Worm (Caenorhabditis elegans) whole organism, mixed stage, embryonic: ENCODE results near the gene lat-1.

Experiments used
- bed-3 ChIP-seq: fragments of 200-800 bp; sonication (Bioruptor generic); optimal IDR thresholded peaks from 3 replicates; lab custom pipeline; 2018; ENCODE audit warnings: mild to moderate bottlenecking, missing genetic modification characterization, moderate library complexity, missing compliant biosample characterization
- blmp-1 ChIP-seq: fragments of 150-350 bp; optimal IDR thresholded peaks from 2 replicates; lab custom pipeline; 2014; ENCODE audit warnings: missing biosample characterization, missing genetic modification characterization
- ceh-39 ChIP-seq: fragments of 150-350 bp; optimal IDR thresholded peaks from 2 replicates; lab custom pipeline; 2014; ENCODE audit warnings: missing biosample characterization, missing genetic modification characterization
- ceh-83 ChIP-seq: fragments of 200-800 bp; sonication (Bioruptor generic); optimal IDR thresholded peaks from 2 replicates; lab custom pipeline; 2018; ENCODE audit warnings: mild to moderate bottlenecking, missing genetic modification characterization, missing compliant biosample characterization
- ces-1 ChIP-seq: fragments of 150-350 bp; optimal IDR thresholded peaks from 2 replicates; lab custom pipeline; 2014; ENCODE audit warnings: missing biosample characterization, missing genetic modification reagents, missing genetic modification characterization
- cnd-1 ChIP-seq: fragments of 200-800 bp; sonication (Bioruptor generic); optimal IDR thresholded peaks from 2 replicates; lab custom pipeline; 2018; ENCODE audit warnings: mild to moderate bottlenecking, missing genetic modification characterization, missing compliant biosample characterization
- drap-1 ChIP-seq: fragments of 200-800 bp; sonication (Bioruptor generic); optimal IDR thresholded peaks from 3 replicates; lab custom pipeline; 2018; ENCODE audit warnings: mild to moderate bottlenecking, missing genetic modification characterization, missing compliant biosample characterization
- elt-1 ChIP-seq: sonication (generic microtip); optimal IDR thresholded peaks from 2 replicates; lab custom pipeline; 2017; ENCODE audit warnings: missing genetic modification characterization, mild to moderate bottlenecking, missing compliant biosample characterization, antibody characterized with exemption, moderate library complexity, borderline replicate concordance; ENCODE audit not compliant: insufficient read depth
- flh-1 ChIP-seq: fragments of 200-800 bp; sonication (Bioruptor generic); optimal IDR thresholded peaks from 2 replicates; lab custom pipeline; 2018; ENCODE audit warnings: mild to moderate bottlenecking, missing genetic modification characterization, moderate library complexity, missing compliant biosample characterization
- ham-2 ChIP-seq: fragments of 200-800 bp; sonication (Bioruptor generic); optimal IDR thresholded peaks from 2 replicates; lab custom pipeline; 2018; ENCODE audit warnings: mild to moderate bottlenecking, missing genetic modification characterization, missing compliant biosample characterization
- hlh-1 ChIP-seq: fragments of 150-350 bp; optimal IDR thresholded peaks from 2 replicates; lab custom pipeline; 2014; ENCODE audit warnings: missing biosample characterization, missing genetic modification reagents, missing genetic modification characterization
- lin-13 ChIP-seq: fragments of 150-350 bp; optimal IDR thresholded peaks from 2 replicates; lab custom pipeline; 2014; ENCODE audit warnings: missing biosample characterization, missing genetic modification characterization
- lin-32 ChIP-seq: fragments of 200-800 bp; sonication (Bioruptor generic); optimal IDR thresholded peaks from 2 replicates; lab custom pipeline; 2018; ENCODE audit warnings: mild to moderate bottlenecking, missing genetic modification characterization, missing compliant biosample characterization
- lsy-2 ChIP-seq: fragments of 150-350 bp; optimal IDR thresholded peaks from 2 replicates; lab custom pipeline; 2014; ENCODE audit warnings: missing biosample characterization, missing genetic modification characterization
- mab-5 ChIP-seq: fragments of 150-350 bp; optimal IDR thresholded peaks from 2 replicates; lab custom pipeline; 2014; ENCODE audit warnings: missing biosample characterization, missing genetic modification characterization
- mep-1 ChIP-seq: fragments of 150-350 bp; optimal IDR thresholded peaks from 2 replicates; lab custom pipeline; 2017; ENCODE audit warnings: missing biosample characterization, missing genetic modification reagents, missing genetic modification characterization, inconsistent platforms
- mls-2 ChIP-seq: sonication (generic microtip); optimal IDR thresholded peaks from 2 replicates; lab custom pipeline; 2016; ENCODE audit warnings: mild to moderate bottlenecking, missing genetic modification characterization, moderate library complexity, missing compliant biosample characterization
- nhr-12 ChIP-seq: fragments of 150-350 bp; optimal IDR thresholded peaks from 2 replicates; lab custom pipeline; 2014; ENCODE audit warnings: missing biosample characterization, missing genetic modification characterization
- nhr-2 ChIP-seq: fragments of 150-350 bp; optimal IDR thresholded peaks from 2 replicates; lab custom pipeline; 2014; ENCODE audit warnings: missing biosample characterization, missing genetic modification characterization
- nhr-237 ChIP-seq: fragments of 150-350 bp; optimal IDR thresholded peaks from 2 replicates; lab custom pipeline; 2014; ENCODE audit warnings: missing biosample characterization, missing genetic modification characterization
- nhr-28 ChIP-seq: fragments of 150-350 bp; optimal IDR thresholded peaks from 2 replicates; lab custom pipeline; 2014; ENCODE audit warnings: missing biosample characterization, missing genetic modification characterization
- nhr-76 ChIP-seq: sonication (generic microtip); optimal IDR thresholded peaks from 2 replicates; lab custom pipeline; 2017; ENCODE audit warnings: missing biosample characterization, missing genetic modification characterization
- pha-4 ChIP-seq: fragments of 150-350 bp; optimal IDR thresholded peaks from 2 replicates; lab custom pipeline; 2018; ENCODE audit warnings: missing biosample characterization, missing genetic modification reagents, missing genetic modification characterization
- sem-2 ChIP-seq: fragments of 200-800 bp; sonication (Bioruptor generic); optimal IDR thresholded peaks from 2 replicates; lab custom pipeline; 2018; ENCODE audit warnings: mild to moderate bottlenecking, missing genetic modification characterization, missing compliant biosample characterization
- snpc-4 ChIP-seq: fragments of 150-350 bp; optimal IDR thresholded peaks from 2 replicates; lab custom pipeline; 2014; ENCODE audit warnings: missing biosample characterization, missing genetic modification characterization
- sptf-1 ChIP-seq: sonication (generic microtip); optimal IDR thresholded peaks from 2 replicates; lab custom pipeline; 2017; ENCODE audit warnings: mild to moderate bottlenecking, missing genetic modification characterization, moderate library complexity, missing compliant biosample characterization
- tbx-8 ChIP-seq: fragments of 200-800 bp; sonication (Bioruptor generic); optimal IDR thresholded peaks from 2 replicates; lab custom pipeline; 2018; ENCODE audit warnings: mild to moderate bottlenecking, missing genetic modification characterization, moderate library complexity, missing compliant biosample characterization
- unc-120 ChIP-seq: sonication (generic microtip); optimal IDR thresholded peaks from 2 replicates; lab custom pipeline; 2017; ENCODE audit warnings: missing genetic modification characterization, missing compliant biosample characterization; ENCODE audit not compliant: poor library complexity, severe bottlenecking
- unc-39 ChIP-seq: fragments of 150-350 bp; optimal IDR thresholded peaks from 2 replicates; lab custom pipeline; 2014; ENCODE audit warnings: missing biosample characterization, missing genetic modification characterization
- unc-62 ChIP-seq: fragments of 150-350 bp; optimal IDR thresholded peaks from 2 replicates; lab custom pipeline; 2014; ENCODE audit warnings: missing biosample characterization, missing genetic modification reagents, missing genetic modification characterization
- zip-8 ChIP-seq: fragments of 150-350 bp; optimal IDR thresholded peaks from 2 replicates; lab custom pipeline; 2014; ENCODE audit warnings: missing biosample characterization, missing genetic modification characterization
- ztf-11 ChIP-seq: fragments of 150-350 bp; optimal IDR thresholded peaks from 2 replicates; lab custom pipeline; 2014; ENCODE audit warnings: missing biosample characterization, missing genetic modification characterization

Gene lat-1

DNA sequence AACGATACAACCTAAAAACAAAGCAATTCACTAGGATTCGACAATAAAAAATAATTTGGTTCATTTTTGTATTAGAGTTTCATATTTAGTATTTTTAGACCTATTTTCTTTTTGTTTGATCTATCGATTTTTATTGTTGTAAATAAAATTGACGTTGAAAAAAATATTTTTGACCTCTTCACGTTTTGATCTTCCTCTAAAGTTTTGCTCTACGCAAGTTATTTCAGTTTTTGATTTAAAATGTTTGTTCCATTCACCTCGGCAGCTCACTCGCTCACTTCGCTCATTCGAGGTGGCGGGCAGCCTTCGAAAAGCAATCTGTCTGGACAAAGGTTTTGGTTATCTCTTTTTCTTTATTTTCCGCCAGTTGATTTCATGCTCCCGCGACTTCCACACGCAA lies 34.1 kb downstream of the lat-1 start, which contains the start of gene enol-1:
enol-1 (plus strand) TSS at position 235 of the 400 bp plus-strand sequence.
- TF ChIP-seq unc-120 (no peak), ztf-11 (tag; lab: Kevin White, UChicago) (no peak), nhr-12 (tag; lab: Kevin White, UChicago) (no peak), mls-2 (tag; lab: Kevin White, UChicago) (no peak), lin-13 (tag; lab: Kevin White, UChicago) (no peak), snpc-4 (tag; lab: Kevin White, UChicago) (no peak), hlh-1 (no peak), nhr-2 (tag; lab: Kevin White, UChicago) (no peak), lsy-2 (tag; lab: Kevin White, UChicago) (no peak), tbx-8 (GFP tag; lab: Kevin White, UChicago) (no peak), cnd-1 (tag; lab: Kevin White, UChicago) (no peak), nhr-28 (tag; lab: Kevin White, UChicago) (no peak), unc-39 (tag; lab: Kevin White, UChicago) (no peak), elt-1 (no peak), ceh-39 (tag; lab: Kevin White, UChicago) (no peak), flh-1 (GFP tag; lab: Kevin White, UChicago) (no peak)

DNA sequence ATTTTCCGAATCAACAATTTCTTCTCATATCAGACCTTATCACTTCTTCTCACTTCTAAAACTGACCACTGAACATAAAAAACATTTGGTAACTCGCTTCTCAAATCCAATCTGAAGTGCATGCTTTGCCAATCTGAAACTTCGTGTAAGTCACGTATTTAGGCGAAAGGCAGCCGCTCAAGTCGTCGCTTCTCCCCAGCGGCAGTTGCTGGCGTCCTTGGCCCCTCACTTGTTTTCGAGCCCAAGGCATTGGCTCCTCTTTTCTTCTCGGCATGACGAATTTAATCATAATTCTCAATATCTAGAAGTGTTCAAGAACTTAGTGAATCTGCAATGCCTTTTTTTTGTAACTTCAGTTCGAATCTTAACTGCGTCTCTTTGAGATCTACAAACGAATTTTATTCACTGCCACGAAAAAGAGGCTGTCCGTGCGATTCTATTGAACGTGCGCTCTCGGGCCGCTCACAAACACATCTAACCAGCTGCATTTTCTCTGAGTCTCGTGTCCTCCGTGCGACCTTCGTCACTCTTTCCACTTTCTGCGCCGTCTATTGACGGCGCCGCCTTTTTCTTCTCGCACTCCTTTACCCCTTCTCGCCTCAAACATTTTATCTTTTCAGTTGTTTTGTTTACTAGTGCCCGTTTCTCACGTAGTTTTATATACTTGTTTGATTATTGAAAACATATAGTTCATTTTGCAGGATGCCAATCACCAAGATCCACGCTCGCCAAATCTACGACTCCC lies 34.9 kb downstream of the lat-1 start:
- no peak for TF ChIP-seq mls-2 (tag; lab: Kevin White, UChicago)
- no peak for TF ChIP-seq tbx-8 (GFP tag; lab: Kevin White, UChicago)
- no peak for TF ChIP-seq ceh-39 (tag; lab: Kevin White, UChicago)
- TF ChIP-seq lin-32 (GFP tag; lab: Kevin White, UChicago), result no peak
- TF ChIP-seq cnd-1 (tag; lab: Kevin White, UChicago), result no peak
- TF ChIP-seq elt-1, result no peak
- no peak for TF ChIP-seq hlh-1
- no peak for TF ChIP-seq blmp-1 (tag; lab: Kevin White, UChicago)
- TF ChIP-seq sem-2 (GFP tag; lab: Kevin White, UChicago), result no peak
- TF ChIP-seq bed-3 (GFP tag; lab: Kevin White, UChicago), result no peak
- TF ChIP-seq nhr-2 (tag; lab: Kevin White, UChicago), result no peak
- TF ChIP-seq nhr-237 (tag; lab: Kevin White, UChicago), result no peak
- TF ChIP-seq lsy-2 (tag; lab: Kevin White, UChicago), result no peak
- no peak for TF ChIP-seq nhr-12 (tag; lab: Kevin White, UChicago)
- TF ChIP-seq nhr-76, result no peak

DNA sequence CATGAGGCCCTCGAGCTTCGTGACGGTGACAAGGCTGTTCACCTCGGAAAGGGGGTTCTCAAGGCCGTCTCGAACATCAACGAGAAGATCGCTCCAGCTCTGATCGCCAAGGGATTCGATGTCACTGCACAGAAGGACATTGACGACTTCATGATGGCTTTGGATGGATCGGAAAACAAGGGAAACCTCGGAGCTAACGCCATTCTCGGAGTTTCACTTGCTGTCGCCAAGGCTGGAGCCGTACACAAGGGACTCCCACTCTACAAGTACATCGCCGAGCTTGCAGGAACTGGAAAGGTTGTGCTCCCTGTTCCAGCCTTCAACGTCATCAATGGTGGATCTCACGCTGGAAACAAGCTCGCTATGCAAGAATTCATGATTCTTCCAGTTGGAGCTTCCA lies 35.8 kb downstream of the lat-1 start:
- TF ChIP-seq mab-5 (no peak), sptf-1 (tag; lab: Kevin White, UChicago) (no peak), elt-1 (no peak), unc-120 (no peak), blmp-1 (tag; lab: Kevin White, UChicago) (no peak), unc-62 (GFP tag; lab: Kevin White, UChicago) (no peak), snpc-4 (tag; lab: Kevin White, UChicago) (no peak), lsy-2 (tag; lab: Kevin White, UChicago) (no peak), ceh-39 (tag; lab: Kevin White, UChicago) (no peak), sem-2 (GFP tag; lab: Kevin White, UChicago) (no peak), flh-1 (GFP tag; lab: Kevin White, UChicago) (no peak), nhr-28 (tag; lab: Kevin White, UChicago) (no peak), cnd-1 (tag; lab: Kevin White, UChicago) (no peak), mep-1 (tag; lab: Kevin White, UChicago) (no peak), ces-1 (no peak), zip-8 (no peak)

- TF ChIP-seq sptf-1 (tag; lab: Kevin White, UChicago), result no peak
- no peak for TF ChIP-seq ces-1
- no peak for TF ChIP-seq unc-62 (GFP tag; lab: Kevin White, UChicago)
- no peak for TF ChIP-seq ztf-11 (tag; lab: Kevin White, UChicago)
- no peak for TF ChIP-seq hlh-1
- TF ChIP-seq mep-1 (tag; lab: Kevin White, UChicago), result no peak
- no peak for TF ChIP-seq tbx-8 (GFP tag; lab: Kevin White, UChicago)
- TF ChIP-seq nhr-76, result no peak
- no peak for TF ChIP-seq lsy-2 (tag; lab: Kevin White, UChicago)
- no peak for TF ChIP-seq cnd-1 (tag; lab: Kevin White, UChicago)
- no peak for TF ChIP-seq ham-2
- TF ChIP-seq mab-5, result no peak
- TF ChIP-seq drap-1 (GFP tag; lab: Kevin White, UChicago), result no peak
- no peak for TF ChIP-seq ceh-83 (GFP tag; lab: Kevin White, UChicago)
- TF ChIP-seq pha-4 (tag; lab: Kevin White, UChicago), result no peak
- TF ChIP-seq bed-3 (GFP tag; lab: Kevin White, UChicago), result no peak
Observed at ce11 chrII:8933693-8934432, 37.2 kb downstream of the lat-1 start, which contains the start of gene T21B10.3. Gene T21B10.3, plus strand, starts transcription at chrII:8934382.
